Fruit fly (Drosophila melanogaster) whole organism: ENCODE results near the gene CCT2.

Experiments
- CG8478 ChIP-seq: fragments of >200 bp; optimal IDR thresholded peaks from 2 replicates; lab custom pipeline; 2018; ENCODE audit warnings: inconsistent platforms
- Dll ChIP-seq: fragments of >200 bp; optimal IDR thresholded peaks from 2 replicates; lab custom pipeline; 2017
- EcR ChIP-seq, 2 experiments: fragments of >200 bp; optimal IDR thresholded peaks; 2 replicates each; lab custom pipeline; 2017; ENCODE audit warnings: missing biosample characterization in 2 of 2, missing genetic modification characterization in 2 of 2, missing genetic modification reagents in 2 of 2
- psq ChIP-seq: fragments of >200 bp; optimal IDR thresholded peaks from 2 replicates; lab custom pipeline; 2017

DNA sequence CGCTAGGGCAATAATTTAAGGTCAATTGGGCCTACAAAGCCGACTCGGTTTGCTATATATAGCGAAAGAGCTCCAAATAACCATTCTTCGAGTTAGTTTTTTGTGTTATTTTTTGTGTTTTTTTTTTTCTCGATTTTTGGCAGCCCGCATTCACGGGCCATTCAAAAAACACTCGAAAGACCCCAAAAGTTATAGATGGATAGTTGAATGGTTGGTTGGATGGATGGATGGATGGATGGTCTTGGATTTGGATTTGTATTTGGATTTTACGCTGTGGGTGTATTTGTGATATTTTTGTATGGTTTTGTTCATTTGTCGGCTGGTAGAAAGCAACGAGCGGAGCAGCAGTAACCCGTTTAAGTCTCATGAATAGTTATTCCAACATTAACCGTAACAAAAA, 25.3 kb upstream of the CCT2 start:
- TF ChIP-seq psq (lab: Kevin White, UChicago): no peak
- no peak for TF ChIP-seq Dll (lab: Kevin White, UChicago)
- TF ChIP-seq EcR (GFP tag; optimal IDR thresholded peaks at IDR 0.05; lab: Kevin White, UChicago): no peak
- no peak for TF ChIP-seq CG8478 (lab: Kevin White, UChicago)
